Worm (Caenorhabditis elegans): ENCODE measurements around the gene R07E4.5.
A peak's percentile ranks its signal among the peaks of the same experiment; 100 is the strongest.

- no peak for TF ChIP-seq Y48G9A.11 (GFP tag; IDR thresholded peaks at IDR 0.05)
- peak in 1 of 2 experiments; percentile 21 for TF ChIP-seq unc-62 (GFP tag; optimal IDR thresholded peaks at IDR 0.05 in 1 of 2)
- no peak for TF ChIP-seq unc-62 (tag; optimal IDR thresholded peaks at IDR 0.05)
- no peak for TF ChIP-seq nhr-76 (tag; optimal IDR thresholded peaks at IDR 0.05)
- TF ChIP-seq ama-1 (optimal IDR thresholded peaks at IDR 0.05) = no peak
- TF ChIP-seq tra-1 (GFP tag; IDR thresholded peaks at IDR 0.05) = no peak
- TF ChIP-seq lin-39 (tag; optimal IDR thresholded peaks at IDR 0.05) = no peak
These were observed 11.6 kb downstream of the R07E4.5 start for ce11 chrX:5941325-5941724.

Data from whole organism, L4 larva.